Worm (Caenorhabditis elegans) whole organism, young adult: ENCODE data around the gene ckc-1.

Source experiments
- F10E7.11 ChIP-seq: sonication (generic microtip); optimal IDR thresholded peaks from 2 replicates; lab custom pipeline; 2017; ENCODE audit warnings: mild to moderate bottlenecking, missing genetic modification characterization, moderate library complexity, missing compliant biosample characterization
- F33H1.4 ChIP-seq: fragments of 200-800 bp; sonication (Bioruptor generic); IDR thresholded peaks from 2 replicates; pipeline ENCODE4 v1.3.6; 2022; ENCODE audit warnings: missing genetic modification reagents, missing genetic modification characterization, missing compliant biosample characterization
- F39B2.1 ChIP-seq: fragments of 200-800 bp; sonication (Bioruptor generic); IDR thresholded peaks from 2 replicates; pipeline ENCODE4 v1.3.6; 2022; ENCODE audit warnings: missing genetic modification reagents, missing genetic modification characterization, missing compliant biosample characterization
- F57A8.1 ChIP-seq: fragments of 200-800 bp; sonication (Bioruptor generic); optimal IDR thresholded peaks from 2 replicates; lab custom pipeline; 2018; ENCODE audit warnings: mild to moderate bottlenecking, missing genetic modification characterization, moderate library complexity, missing compliant biosample characterization
- ama-1 ChIP-seq, 3 experiments: fragments of 150-350 bp in 1 of 3; sonication (generic microtip) in 2 of 3; optimal IDR thresholded peaks; 2 replicates each; lab custom pipeline; 2014 to 2018; ENCODE audit warnings: missing biosample characterization in 2 of 3, missing genetic modification characterization in 2 of 3, missing genetic modification reagents in 2 of 3
- aptf-2 ChIP-seq: fragments of 200-800 bp; sonication (Bioruptor generic); conservative IDR thresholded peaks from 2 replicates; pipeline ENCODE4 v1.3.6; 2022; ENCODE audit warnings: missing genetic modification reagents, missing genetic modification characterization, missing compliant biosample characterization
- efl-1 ChIP-seq: fragments of 150-350 bp; optimal IDR thresholded peaks from 2 replicates; lab custom pipeline; 2014; ENCODE audit warnings: missing biosample characterization, missing genetic modification reagents, missing genetic modification characterization
- madf-3 ChIP-seq: fragments of 200-800 bp; sonication (Bioruptor generic); IDR thresholded peaks from 2 replicates; pipeline ENCODE4 v1.3.6; 2022; ENCODE audit warnings: missing genetic modification reagents, missing genetic modification characterization, missing compliant biosample characterization
- snpc-4 ChIP-seq, 5 experiments: fragments of 150-350 bp in 1 of 5; sonication (generic microtip) in 4 of 5; optimal IDR thresholded peaks; 2 replicates each; lab custom pipeline; 2014 to 2018; ENCODE audit warnings: missing genetic modification characterization in 5 of 5, missing biosample characterization in 3 of 5, antibody characterized with exemption in 2 of 5, mild to moderate bottlenecking in 2 of 5, missing compliant biosample characterization in 2 of 5, missing genotype in 2 of 5, moderate library complexity in 2 of 5, missing genetic modification reagents in 1 of 5
- unc-62 ChIP-seq: fragments of 150-350 bp; optimal IDR thresholded peaks from 2 replicates; lab custom pipeline; 2014; ENCODE audit warnings: missing biosample characterization, missing genetic modification reagents, missing genetic modification characterization
- ztf-3 ChIP-seq: fragments of 200-800 bp; sonication (Bioruptor generic); optimal IDR thresholded peaks from 2 replicates; lab custom pipeline; 2018; ENCODE audit warnings: mild to moderate bottlenecking, missing genetic modification characterization, missing compliant biosample characterization

- TF ChIP-seq F57A8.1 (GFP tag; lab: Kevin White, UChicago), result no peak
- no peak for TF ChIP-seq ztf-3
- no peak for TF ChIP-seq madf-3 (GFP tag; lab: Robert Waterston, UW)
- no peak for TF ChIP-seq F10E7.11
- TF ChIP-seq ama-1 (optimal IDR thresholded peaks at IDR 0.05; lab: Kevin White, UChicago), result no peak
- no peak for TF ChIP-seq ama-1 (GFP tag; optimal IDR thresholded peaks at IDR 0.05; lab: Kevin White, UChicago)
- TF ChIP-seq snpc-4 (GFP tag; optimal IDR thresholded peaks at IDR 0.05; lab: Kevin White, UChicago), result no peak
- no peak for TF ChIP-seq snpc-4 (tag; optimal IDR thresholded peaks at IDR 0.05; lab: Kevin White, UChicago)
- TF ChIP-seq efl-1 (GFP tag; lab: Kevin White, UChicago), result no peak
- TF ChIP-seq unc-62 (GFP tag; lab: Kevin White, UChicago), result no peak
- TF ChIP-seq aptf-2 (GFP tag; lab: Robert Waterston, UW), result no peak
- TF ChIP-seq F39B2.1 (GFP tag; lab: Robert Waterston, UW), result no peak
- TF ChIP-seq F33H1.4 (GFP tag; lab: Robert Waterston, UW), result no peak
Measured at ce11 chrX:3617218-3617617, 40.8 kb downstream of the ckc-1 start, which contains the start of gene del-9.
